Worm (Caenorhabditis elegans) whole organism, young adult: ENCODE measurements around the gene F41E6.1.
"Not testable (repeated sequence)": the region's sequence is repeated elsewhere in the genome, so short reads cannot be mapped to it uniquely, and the experiment has no call there.

Experiments used
- B0019.2 ChIP-seq: fragments of 200-800 bp; sonication (Bioruptor generic); conservative IDR thresholded peaks from 2 replicates; pipeline ENCODE4 v1.3.6; 2022; ENCODE audit warnings: missing genetic modification reagents, missing genetic modification characterization, missing compliant biosample characterization
- B0035.1 ChIP-seq: sonication (generic microtip); optimal IDR thresholded peaks from 2 replicates; lab custom pipeline; 2016; ENCODE audit warnings: missing genetic modification characterization, mild to moderate bottlenecking, missing compliant biosample characterization, missing genotype, missing genetic modification reagents
- B0261.1 ChIP-seq: sonication (generic microtip); optimal IDR thresholded peaks from 2 replicates; lab custom pipeline; 2016; ENCODE audit warnings: mild to moderate bottlenecking, missing genetic modification characterization, moderate library complexity, missing compliant biosample characterization
- C17E4.6 ChIP-seq: fragments of 200-800 bp; sonication (Bioruptor generic); IDR thresholded peaks from 2 replicates; pipeline ENCODE4 v1.3.6; 2022; ENCODE audit warnings: missing genetic modification reagents, missing genetic modification characterization, missing compliant biosample characterization
- F23B12.7 ChIP-seq: sonication (generic microtip); optimal IDR thresholded peaks from 2 replicates; lab custom pipeline; 2017; ENCODE audit warnings: missing genetic modification characterization, mild to moderate bottlenecking, missing compliant biosample characterization, antibody characterized with exemption, moderate library complexity; ENCODE audit not compliant: insufficient read depth
- F33H1.4 ChIP-seq: fragments of 200-800 bp; sonication (Bioruptor generic); IDR thresholded peaks from 2 replicates; pipeline ENCODE4 v1.3.6; 2022; ENCODE audit warnings: missing genetic modification reagents, missing genetic modification characterization, missing compliant biosample characterization
- F37B4.10 ChIP-seq: fragments of 200-800 bp; sonication (Bioruptor generic); IDR thresholded peaks from 2 replicates; pipeline ENCODE4 v1.3.6; 2022; ENCODE audit warnings: missing genetic modification characterization, missing compliant biosample characterization
- F57A8.1 ChIP-seq: fragments of 200-800 bp; sonication (Bioruptor generic); optimal IDR thresholded peaks from 2 replicates; lab custom pipeline; 2018; ENCODE audit warnings: mild to moderate bottlenecking, missing genetic modification characterization, moderate library complexity, missing compliant biosample characterization
- T07F8.4 ChIP-seq: sonication (generic microtip); optimal IDR thresholded peaks from 2 replicates; lab custom pipeline; 2016; ENCODE audit warnings: mild to moderate bottlenecking, missing genetic modification characterization, moderate library complexity, missing compliant biosample characterization
- Y53G8AR.9 ChIP-seq: fragments of 200-800 bp; sonication (Bioruptor generic); conservative IDR thresholded peaks from 2 replicates; pipeline ENCODE4 v1.3.6; 2022; ENCODE audit warnings: missing genetic modification reagents, missing genetic modification characterization, missing compliant biosample characterization
- Y79H2A.3 ChIP-seq: fragments of 200-800 bp; sonication (Bioruptor generic); conservative IDR thresholded peaks from 2 replicates; pipeline ENCODE4 v1.3.6; 2022; ENCODE audit warnings: missing genetic modification reagents, missing genetic modification characterization, missing compliant biosample characterization
- Y95B8A.8 ChIP-seq: fragments of 200-800 bp; sonication (Bioruptor generic); IDR thresholded peaks from 2 replicates; pipeline ENCODE4 v1.3.6; 2022; ENCODE audit warnings: missing genetic modification reagents, missing genetic modification characterization, missing compliant biosample characterization
- akir-1 ChIP-seq: fragments of 200-800 bp; sonication (Bioruptor generic); optimal IDR thresholded peaks from 2 replicates; lab custom pipeline; 2018; ENCODE audit warnings: mild to moderate bottlenecking, missing genetic modification characterization, moderate library complexity, missing compliant biosample characterization
- attf-5 ChIP-seq: fragments of 200-800 bp; sonication (Bioruptor generic); optimal IDR thresholded peaks from 2 replicates; lab custom pipeline; 2018; ENCODE audit warnings: mild to moderate bottlenecking, missing genetic modification characterization, missing compliant biosample characterization
- bed-2 ChIP-seq: fragments of 200-800 bp; sonication (Bioruptor generic); IDR thresholded peaks from 2 replicates; pipeline ENCODE4 v1.3.6; 2022; ENCODE audit warnings: missing genetic modification reagents, missing genetic modification characterization, missing compliant biosample characterization
- cebp-1 ChIP-seq, 2 experiments: fragments of 200-800 bp in 1 of 2; sonication (Bioruptor generic) in 1 of 2; sonication (generic microtip) in 1 of 2; IDR thresholded peaks in 1 of 2; optimal IDR thresholded peaks in 1 of 2; 2 replicates each; pipeline versions ENCODE4 v1.3.6 to Lab custom; 2017 to 2022; ENCODE audit warnings: missing compliant biosample characterization in 2 of 2, missing genetic modification characterization in 2 of 2, mild to moderate bottlenecking in 1 of 2, missing genetic modification reagents in 1 of 2, moderate library complexity in 1 of 2
- cebp-2 ChIP-seq: fragments of 200-800 bp; sonication (Bioruptor generic); IDR thresholded peaks from 2 replicates; pipeline ENCODE4 v1.3.6; 2022; ENCODE audit warnings: missing genetic modification characterization, missing compliant biosample characterization
- ceh-100 ChIP-seq: fragments of 200-800 bp; sonication (Bioruptor generic); IDR thresholded peaks from 2 replicates; pipeline ENCODE4 v1.3.6; 2022; ENCODE audit warnings: missing genetic modification reagents, missing genetic modification characterization, missing compliant biosample characterization
- dpl-1 ChIP-seq: fragments of 150-350 bp; optimal IDR thresholded peaks from 2 replicates; lab custom pipeline; 2014; ENCODE audit warnings: missing biosample characterization, missing genetic modification reagents, missing genetic modification characterization
- egrh-3 ChIP-seq: fragments of 200-800 bp; sonication (Bioruptor generic); IDR thresholded peaks from 2 replicates; pipeline ENCODE4 v1.3.6; 2022; ENCODE audit warnings: missing genetic modification reagents, missing genetic modification characterization, missing compliant biosample characterization
- fkh-3 ChIP-seq: sonication (generic microtip); optimal IDR thresholded peaks from 2 replicates; lab custom pipeline; 2016; ENCODE audit warnings: mild to moderate bottlenecking, missing genetic modification characterization, missing compliant biosample characterization
- him-1 ChIP-seq: sonication (generic microtip); optimal IDR thresholded peaks from 2 replicates; lab custom pipeline; 2016; ENCODE audit warnings: missing genotype, missing genetic modification reagents, missing genetic modification characterization, missing compliant biosample characterization
- hmg-1.2 ChIP-seq: fragments of 200-800 bp; sonication (Bioruptor generic); IDR thresholded peaks from 2 replicates; pipeline ENCODE4 v1.3.6; 2022; ENCODE audit warnings: missing genetic modification reagents, missing genetic modification characterization, missing compliant biosample characterization
- hsf-1 ChIP-seq: fragments of 200-800 bp; sonication (Bioruptor generic); IDR thresholded peaks from 2 replicates; pipeline ENCODE4 v1.3.6; 2022; ENCODE audit warnings: missing genetic modification reagents, missing genetic modification characterization, missing compliant biosample characterization
- lin-54 ChIP-seq: fragments of 200-800 bp; sonication (Bioruptor generic); optimal IDR thresholded peaks from 2 replicates; lab custom pipeline; 2018; ENCODE audit warnings: mild to moderate bottlenecking, missing genetic modification characterization, missing compliant biosample characterization
- lsl-1 ChIP-seq: fragments of 200-800 bp; sonication (Bioruptor generic); optimal IDR thresholded peaks from 2 replicates; lab custom pipeline; 2018; ENCODE audit warnings: mild to moderate bottlenecking, missing genetic modification characterization, moderate library complexity, missing compliant biosample characterization
- lsy-27 ChIP-seq: sonication (generic microtip); optimal IDR thresholded peaks from 2 replicates; lab custom pipeline; 2017; ENCODE audit warnings: missing genetic modification characterization, mild to moderate bottlenecking, missing compliant biosample characterization, antibody characterized with exemption, missing genotype, borderline replicate concordance; ENCODE audit not compliant: insufficient read depth
- madf-6 ChIP-seq: fragments of 200-800 bp; sonication (Bioruptor generic); IDR thresholded peaks from 2 replicates; pipeline ENCODE4 v1.3.6; 2022; ENCODE audit warnings: missing genetic modification reagents, missing genetic modification characterization, missing compliant biosample characterization
- mcd-1 ChIP-seq: fragments of 200-800 bp; sonication (Bioruptor generic); IDR thresholded peaks from 2 replicates; pipeline ENCODE4 v1.3.6; 2022; ENCODE audit warnings: missing genetic modification reagents, missing genetic modification characterization, missing compliant biosample characterization
- nhr-80 ChIP-seq: sonication (generic microtip); optimal IDR thresholded peaks from 2 replicates; lab custom pipeline; 2016; ENCODE audit warnings: missing genetic modification characterization, missing compliant biosample characterization
- rcor-1 ChIP-seq: fragments of 200-800 bp; sonication (Bioruptor generic); IDR thresholded peaks from 2 replicates; pipeline ENCODE4 v1.3.6; 2022; ENCODE audit warnings: missing genetic modification reagents, missing genetic modification characterization, missing compliant biosample characterization
- sea-2 ChIP-seq: fragments of 200-800 bp; sonication (Bioruptor generic); IDR thresholded peaks from 2 replicates; pipeline ENCODE4 v1.3.6; 2022; ENCODE audit warnings: missing genetic modification characterization, missing compliant biosample characterization
- snpc-4 ChIP-seq, 5 experiments: fragments of 150-350 bp in 1 of 5; sonication (generic microtip) in 4 of 5; optimal IDR thresholded peaks; 2 replicates each; lab custom pipeline; 2014 to 2018; ENCODE audit warnings: missing genetic modification characterization in 5 of 5, missing biosample characterization in 3 of 5, antibody characterized with exemption in 2 of 5, mild to moderate bottlenecking in 2 of 5, missing compliant biosample characterization in 2 of 5, missing genotype in 2 of 5, moderate library complexity in 2 of 5, missing genetic modification reagents in 1 of 5
- tbp1 ChIP-seq: fragments of 200-800 bp; sonication (Bioruptor generic); optimal IDR thresholded peaks from 2 replicates; lab custom pipeline; 2018; ENCODE audit warnings: mild to moderate bottlenecking, missing genetic modification characterization, missing compliant biosample characterization
- tlf-1 ChIP-seq: fragments of 200-800 bp; sonication (Bioruptor generic); optimal IDR thresholded peaks from 2 replicates; lab custom pipeline; 2018; ENCODE audit warnings: mild to moderate bottlenecking, missing genetic modification characterization, missing compliant biosample characterization
- unc-130 ChIP-seq: sonication (generic microtip); optimal IDR thresholded peaks from 2 replicates; lab custom pipeline; 2016; ENCODE audit warnings: missing genetic modification reagents, missing genetic modification characterization, missing compliant biosample characterization
- zim-3 ChIP-seq: sonication (generic microtip); optimal IDR thresholded peaks from 2 replicates; lab custom pipeline; 2017; ENCODE audit warnings: mild to moderate bottlenecking, missing genetic modification characterization, moderate library complexity, missing compliant biosample characterization
- ztf-26 ChIP-seq: sonication (generic microtip); optimal IDR thresholded peaks from 2 replicates; lab custom pipeline; 2017; ENCODE audit warnings: missing genetic modification characterization, missing compliant biosample characterization
- ztf-6 ChIP-seq: fragments of 200-800 bp; sonication (Bioruptor generic); IDR thresholded peaks from 2 replicates; pipeline ENCODE4 v1.3.6; 2022; ENCODE audit warnings: missing genetic modification reagents, missing genetic modification characterization, missing compliant biosample characterization

F41E6.1 gene

ce11 chrV:8622314-8622713 is at the start of gene F41E6.1:
F41E6.1 (plus strand) TSS chrV:8622614.
- TF ChIP-seq akir-1 (GFP tag; lab: Kevin White, UChicago) (no peak), B0261.1 (tag; lab: Kevin White, UChicago) (no peak), ceh-100 (no peak), unc-130 (GFP tag; lab: Kevin White, UChicago) (no peak), sea-2 (GFP tag; lab: Robert Waterston, UW) (no peak), F23B12.7 (tag; lab: Kevin White, UChicago) (no peak), F33H1.4 (no peak), bed-2 (no peak), fkh-3 (tag; lab: Kevin White, UChicago) (no peak), F37B4.10 (GFP tag; lab: Robert Waterston, UW) (no peak), rcor-1 (no peak), attf-5 (no peak)

- not testable (repeated sequence) for TF ChIP-seq lsl-1 (GFP tag; lab: Kevin White, UChicago); him-1 (tag; lab: Kevin White, UChicago); T07F8.4 (tag; lab: Kevin White, UChicago)
These were observed 47.7 kb upstream of the F41E6.1 start, which contains the start of gene F25G6.1 for ce11 chrV:8574762-8575161. F25G6.1 (plus strand) TSS chrV:8575062.

ce11 chrV:8580961-8581360 is 41.5 kb upstream of the F41E6.1 start, which contains the start of gene C10B5.1:
C10B5.1 (plus strand) TSS chrV:8581261.
- TF ChIP-seq egrh-3 (GFP tag; lab: Robert Waterston, UW) = no peak
- no peak for TF ChIP-seq B0019.2 (GFP tag; lab: Robert Waterston, UW)
- no peak for TF ChIP-seq Y53G8AR.9
- no peak for TF ChIP-seq Y95B8A.8 (GFP tag; lab: Robert Waterston, UW)
- no peak for TF ChIP-seq F57A8.1 (GFP tag; lab: Kevin White, UChicago)
- TF ChIP-seq madf-6 = no peak
- TF ChIP-seq B0035.1 (tag; lab: Kevin White, UChicago) = no peak

ce11 chrV:8586472-8586871 is 35.9 kb upstream of the F41E6.1 start:
- TF ChIP-seq lin-54 (no peak), Y79H2A.3 (GFP tag; lab: Robert Waterston, UW) (no peak), ztf-6 (GFP tag; lab: Robert Waterston, UW) (no peak), attf-5 (no peak), cebp-2 (no peak), F23B12.7 (tag; lab: Kevin White, UChicago) (no peak), hmg-1.2 (GFP tag; lab: Robert Waterston, UW) (no peak)

- TF ChIP-seq cebp-1 (GFP tag; IDR thresholded peaks at IDR 0.05; lab: Robert Waterston, UW) (no peak), cebp-1 (tag; optimal IDR thresholded peaks at IDR 0.05; lab: Kevin White, UChicago) (no peak), nhr-80 (tag; lab: Kevin White, UChicago) (peak; percentile 56), lsy-27 (no peak), hsf-1 (GFP tag; lab: Robert Waterston, UW) (no peak), ztf-26 (tag; lab: Kevin White, UChicago) (no peak), tlf-1 (no peak), dpl-1 (GFP tag; lab: Kevin White, UChicago) (no peak), Y95B8A.8 (GFP tag; lab: Robert Waterston, UW) (no peak), tbp1 (no peak), snpc-4 (GFP tag; optimal IDR thresholded peaks at IDR 0.05; lab: Kevin White, UChicago) (no peak), snpc-4 (tag; optimal IDR thresholded peaks at IDR 0.05; lab: Kevin White, UChicago) (peak in 1 of 4 experiments; percentile 46), zim-3 (tag; lab: Kevin White, UChicago) (no peak), mcd-1 (no peak), ceh-100 (no peak), F57A8.1 (GFP tag; lab: Kevin White, UChicago) (no peak), C17E4.6 (GFP tag; lab: Robert Waterston, UW) (no peak)
These were observed 35.5 kb upstream of the F41E6.1 start for ce11 chrV:8586920-8587319.
